Fruit fly (Drosophila melanogaster): ENCODE data around the gene RhoGAP71E.

RhoGAP71E gene

DNA sequence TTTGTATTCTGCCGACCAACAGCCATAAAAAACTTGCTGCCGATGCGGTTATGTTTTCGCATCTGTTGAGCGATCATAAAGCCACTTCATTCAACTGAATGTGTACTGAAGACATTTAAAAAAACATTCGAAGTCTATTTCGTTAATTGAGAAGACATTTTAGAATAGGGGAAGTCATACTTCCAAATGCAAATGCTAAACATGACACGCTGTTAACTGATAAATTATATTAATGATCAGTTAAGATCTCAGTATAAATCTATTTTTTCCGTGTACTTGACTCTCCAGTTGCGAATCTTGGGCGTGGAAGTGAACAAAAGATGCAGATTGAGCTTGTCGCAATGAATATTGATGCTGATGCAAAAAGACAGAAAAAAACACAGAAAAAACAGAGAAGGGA lies 7.3 kb downstream of the RhoGAP71E start:
- TF ChIP-seq gl (tag; optimal IDR thresholded peaks at IDR 0.05) (no peak), CG14655 (GFP tag; optimal IDR thresholded peaks at IDR 0.05) (peak; percentile 22), CG9948 (tag; optimal IDR thresholded peaks at IDR 0.05) (peak; percentile 32), CG8159 (tag; optimal IDR thresholded peaks at IDR 0.05) (peak; percentile 57), CG12605 (GFP tag; IDR thresholded peaks at IDR 0.05) (no peak), Snoo (tag; optimal IDR thresholded peaks at IDR 0.05) (no peak), CG15710 (tag; optimal IDR thresholded peaks at IDR 0.05) (peak; percentile 38), Pif1B (GFP tag; optimal IDR thresholded peaks at IDR 0.05) (peak; percentile 26), D1 (tag; optimal IDR thresholded peaks at IDR 0.05) (no peak), Ets98B (GFP tag; IDR thresholded peaks at IDR 0.05) (0 out of 2 replicates have a peak, but pooled peaks have one; percentile 13), CG10348 (GFP tag; IDR thresholded peaks at IDR 0.05) (no peak), CG8301 (tag; optimal IDR thresholded peaks at IDR 0.05) (no peak), CG17806 (tag; optimal IDR thresholded peaks at IDR 0.05) (peak; percentile 64), fd96Ca (GFP tag; IDR thresholded peaks at IDR 0.05) (no peak), CG34367 (tag; optimal IDR thresholded peaks at IDR 0.05) (peak; percentile 25), Pif1A (GFP tag; optimal IDR thresholded peaks at IDR 0.05) (peak; percentile 51), CG4496 (GFP tag; IDR thresholded peaks at IDR 0.05) (peak; percentile 30; the same call in 2 of the 3 replicates)

DNA sequence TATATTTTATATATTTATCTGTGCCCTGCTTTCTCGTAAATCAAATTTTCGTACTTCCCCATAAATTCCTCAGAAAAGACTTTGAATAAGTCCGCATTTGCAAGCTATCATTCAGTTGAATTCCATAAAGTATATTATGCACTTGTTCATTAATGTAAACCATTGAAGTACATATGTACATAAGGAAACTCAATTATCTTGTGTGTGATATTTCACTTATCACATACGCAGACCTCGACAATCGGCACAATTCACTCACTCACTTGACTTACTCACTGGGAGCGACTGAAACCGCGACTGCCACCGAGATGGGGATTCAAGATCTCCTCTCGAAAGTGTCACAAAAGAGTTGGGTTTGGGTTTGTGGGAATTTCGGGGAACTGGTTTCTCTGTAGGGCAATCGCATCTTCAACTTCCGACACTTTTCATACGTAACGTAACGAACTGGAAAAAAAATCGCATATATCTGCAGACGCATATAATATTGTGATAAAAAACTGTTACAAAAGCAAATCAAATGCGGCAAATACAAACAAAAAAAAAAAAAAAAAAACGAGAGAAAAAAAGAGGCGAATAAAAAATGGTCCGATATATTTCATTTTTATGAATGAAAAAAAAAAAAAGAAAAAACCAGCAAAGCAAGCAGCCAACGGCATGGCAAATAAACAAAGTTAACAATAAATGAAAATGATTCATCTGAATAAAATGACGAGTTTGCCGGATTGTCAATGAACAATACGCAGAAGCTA lies 8.6 kb downstream of the RhoGAP71E start:
- TF ChIP-seq CG12605 (GFP tag; IDR thresholded peaks at IDR 0.05) (no peak), CG8159 (tag; optimal IDR thresholded peaks at IDR 0.05) (no peak), gl (tag; optimal IDR thresholded peaks at IDR 0.05) (peak; percentile 14), D1 (tag; optimal IDR thresholded peaks at IDR 0.05) (no peak), CG4496 (GFP tag; IDR thresholded peaks at IDR 0.05) (no peak), CG8301 (tag; optimal IDR thresholded peaks at IDR 0.05) (no peak), Pif1B (GFP tag; optimal IDR thresholded peaks at IDR 0.05) (no peak), CG15710 (tag; optimal IDR thresholded peaks at IDR 0.05) (no peak), CG9948 (tag; optimal IDR thresholded peaks at IDR 0.05) (no peak), EcR (GFP tag; optimal IDR thresholded peaks at IDR 0.05) (peak; percentile 40), CG14655 (GFP tag; optimal IDR thresholded peaks at IDR 0.05) (no peak), Snoo (tag; optimal IDR thresholded peaks at IDR 0.05) (no peak), CG10348 (GFP tag; IDR thresholded peaks at IDR 0.05) (no peak), CG32121 (GFP tag; IDR thresholded peaks at IDR 0.05) (no peak)

DNA sequence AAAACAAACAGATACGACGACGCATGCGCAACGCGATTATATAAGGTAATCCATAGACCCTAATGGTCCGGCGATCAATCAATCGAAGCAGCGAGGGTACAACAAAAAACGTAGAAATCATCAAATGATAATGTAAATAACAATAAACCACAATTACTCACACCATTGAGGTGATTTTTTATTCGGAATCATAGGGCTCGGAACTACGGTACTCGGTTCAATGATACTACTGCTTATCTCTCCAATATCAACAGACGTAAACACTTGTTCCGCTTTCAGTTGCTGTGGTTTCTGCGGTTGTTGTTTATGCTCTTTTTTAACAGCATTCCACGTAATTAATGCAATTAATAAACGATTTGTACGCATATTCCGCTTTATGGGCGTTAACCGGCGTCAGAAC lies 9.3 kb downstream of the RhoGAP71E start:
- TF ChIP-seq Snoo (tag; optimal IDR thresholded peaks at IDR 0.05): no peak
- TF ChIP-seq EcR (GFP tag; optimal IDR thresholded peaks at IDR 0.05): peak; percentile 7

DNA sequence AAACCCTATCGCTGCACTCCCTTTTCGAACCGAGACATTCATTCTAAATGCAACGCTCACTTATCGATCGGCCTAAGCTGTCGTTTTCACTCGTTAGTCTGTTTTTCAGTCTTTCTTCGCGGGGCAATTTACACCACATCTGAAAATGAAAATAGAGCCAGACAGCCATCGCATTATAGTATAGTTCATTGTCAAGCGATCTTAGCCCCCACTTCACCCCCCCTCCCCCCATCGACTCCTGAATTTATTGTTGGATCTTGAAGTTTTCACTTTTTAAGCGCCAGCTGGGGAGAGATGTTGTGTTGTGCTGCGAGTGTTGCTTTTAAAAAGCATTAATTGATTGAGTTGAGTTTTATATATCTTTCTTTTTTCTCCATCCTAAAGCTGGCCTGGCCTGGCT lies 10.5 kb downstream of the RhoGAP71E start:
- TF ChIP-seq CG9948 (tag; optimal IDR thresholded peaks at IDR 0.05) (no peak), CG12605 (GFP tag; IDR thresholded peaks at IDR 0.05) (no peak), gl (tag; optimal IDR thresholded peaks at IDR 0.05) (no peak), CG34367 (tag; optimal IDR thresholded peaks at IDR 0.05) (no peak), CG8159 (tag; optimal IDR thresholded peaks at IDR 0.05) (no peak), CG10348 (GFP tag; IDR thresholded peaks at IDR 0.05) (no peak), CG32121 (GFP tag; IDR thresholded peaks at IDR 0.05) (no peak), CG15710 (tag; optimal IDR thresholded peaks at IDR 0.05) (no peak)

DNA sequence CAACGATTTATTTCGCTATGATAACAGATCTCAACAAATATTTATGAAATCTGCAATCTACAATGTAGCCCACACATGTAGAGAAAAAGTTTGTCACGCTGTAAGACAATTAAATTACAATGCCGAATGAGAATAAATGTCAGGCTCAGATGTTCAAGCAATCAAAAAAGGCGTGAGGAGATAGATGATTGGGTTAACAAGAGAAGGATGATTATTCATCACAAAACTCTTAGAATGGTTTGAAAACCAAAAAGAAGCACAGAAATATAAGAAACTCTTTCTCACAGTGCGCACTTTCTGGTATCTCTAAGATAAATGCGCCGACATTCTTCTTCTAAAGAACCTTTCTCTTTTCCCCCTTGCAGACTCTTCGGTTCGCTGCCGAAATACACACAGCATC lies 11.4 kb downstream of the RhoGAP71E start:
- TF ChIP-seq CG32121 (GFP tag; IDR thresholded peaks at IDR 0.05) (no peak), EcR (GFP tag; optimal IDR thresholded peaks at IDR 0.05) (no peak), CG9948 (tag; optimal IDR thresholded peaks at IDR 0.05) (no peak), CG17806 (tag; optimal IDR thresholded peaks at IDR 0.05) (no peak), CG14655 (GFP tag; optimal IDR thresholded peaks at IDR 0.05) (no peak), CG34367 (tag; optimal IDR thresholded peaks at IDR 0.05) (no peak), rn (GFP tag; IDR thresholded peaks at IDR 0.05) (no peak)

dm6 chr3L:15604979-15605378 lies 16.3 kb downstream of the RhoGAP71E start:
- TF ChIP-seq CG8301 (tag; optimal IDR thresholded peaks at IDR 0.05) (no peak), CG9948 (tag; optimal IDR thresholded peaks at IDR 0.05) (no peak), rn (GFP tag; IDR thresholded peaks at IDR 0.05) (no peak), EcR (GFP tag; optimal IDR thresholded peaks at IDR 0.05) (no peak), D1 (tag; optimal IDR thresholded peaks at IDR 0.05) (no peak), CG13204 (GFP tag; optimal IDR thresholded peaks at IDR 0.05) (no peak), gl (tag; optimal IDR thresholded peaks at IDR 0.05) (no peak), CG32121 (GFP tag; IDR thresholded peaks at IDR 0.05) (no peak), CG14655 (GFP tag; optimal IDR thresholded peaks at IDR 0.05) (no peak), CG15710 (tag; optimal IDR thresholded peaks at IDR 0.05) (no peak), CG8159 (tag; optimal IDR thresholded peaks at IDR 0.05) (no peak), CG34367 (tag; optimal IDR thresholded peaks at IDR 0.05) (no peak), Pif1B (GFP tag; optimal IDR thresholded peaks at IDR 0.05) (no peak), CG12605 (GFP tag; IDR thresholded peaks at IDR 0.05) (no peak)

- TF ChIP-seq EcR (GFP tag; optimal IDR thresholded peaks at IDR 0.05): no peak
- no peak for TF ChIP-seq CG15710 (tag; optimal IDR thresholded peaks at IDR 0.05)
- TF ChIP-seq Ets98B (GFP tag; IDR thresholded peaks at IDR 0.05): no peak
- TF ChIP-seq CG10348 (GFP tag; IDR thresholded peaks at IDR 0.05): no peak
- TF ChIP-seq CG8159 (tag; optimal IDR thresholded peaks at IDR 0.05): no peak
- no peak for TF ChIP-seq CG8301 (tag; optimal IDR thresholded peaks at IDR 0.05)
- no peak for TF ChIP-seq CG14655 (GFP tag; optimal IDR thresholded peaks at IDR 0.05)
- no peak for TF ChIP-seq CG12605 (GFP tag; IDR thresholded peaks at IDR 0.05)
- no peak for TF ChIP-seq rn (GFP tag; IDR thresholded peaks at IDR 0.05)
- no peak for TF ChIP-seq fd96Ca (GFP tag; IDR thresholded peaks at IDR 0.05)
- no peak for TF ChIP-seq CG34367 (tag; optimal IDR thresholded peaks at IDR 0.05)
- no peak for TF ChIP-seq CG4496 (GFP tag; IDR thresholded peaks at IDR 0.05)
- no peak for TF ChIP-seq D1 (tag; optimal IDR thresholded peaks at IDR 0.05)
Measured at dm6 chr3L:15610109-15610508, 21.4 kb downstream of the RhoGAP71E start, which contains the start of gene CG7650. Gene CG7650, minus strand, starts transcription at chr3L:15610386.
